Fruit fly (Drosophila melanogaster): Measurements from ENCODE around the gene Vha13.
A peak's percentile ranks its signal among the peaks of the same experiment; 100 is the strongest.

Gene Vha13

dm6 chr3R:19644901-19645204, 667 bp upstream of the Vha13 start, which contains the start of gene Nup58 (continued):
- TF ChIP-seq Poxn (GFP tag; IDR thresholded peaks at IDR 0.05) (no peak), CG9609 (GFP tag; optimal IDR thresholded peaks at IDR 0.05) (no peak), CG9932 (GFP tag; IDR thresholded peaks at IDR 0.05) (peak; percentile 71), NK7.1 (GFP tag; optimal IDR thresholded peaks at IDR 0.05) (no peak), ci (GFP tag; IDR thresholded peaks at IDR 0.05) (no peak), CG11696 (GFP tag; IDR thresholded peaks at IDR 0.05) (no peak), sna (GFP tag; IDR thresholded peaks at IDR 0.05; ENCODE audit: partially characterized antibody) (0 out of 2 replicates have a peak, but pooled peaks have one; percentile 69), Hsf (GFP tag; optimal IDR thresholded peaks at IDR 0.05) (no peak), CG17186 (GFP tag; optimal IDR thresholded peaks at IDR 0.05) (no peak), ro (GFP tag; IDR thresholded peaks at IDR 0.05) (no peak), CG9215 (GFP tag; IDR thresholded peaks at IDR 0.05) (no peak), pzg (GFP tag; optimal IDR thresholded peaks at IDR 0.05) (peak; percentile 32), CG14860 (GFP tag; IDR thresholded peaks at IDR 0.05; ENCODE audit: partially characterized antibody) (peak; percentile 66), H15 (GFP tag; IDR thresholded peaks at IDR 0.05) (no peak; the same call in 2 of the 3 replicates), CG6175 (GFP tag; IDR thresholded peaks at IDR 0.05) (no peak), dati (GFP tag; IDR thresholded peaks at IDR 0.05) (no peak), CG12219 (GFP tag; optimal IDR thresholded peaks at IDR 0.05) (no peak), CG16813 (GFP tag; IDR thresholded peaks at IDR 0.05; ENCODE audit: partially characterized antibody) (peak; percentile 76), Mrtf (GFP tag; IDR thresholded peaks at IDR 0.05) (no peak), trem (tag; optimal IDR thresholded peaks at IDR 0.05) (no peak), ato (GFP tag; IDR thresholded peaks at IDR 0.05; ENCODE audit: partially characterized antibody) (peak; percentile 76), Scr (GFP tag; IDR thresholded peaks at IDR 0.05; ENCODE audit: partially characterized antibody) (peak; percentile 89), knrl (GFP tag; IDR thresholded peaks at IDR 0.05; ENCODE audit: partially characterized antibody) (peak; percentile 74; the same call in 2 of the 3 replicates), Dp (GFP tag; optimal IDR thresholded peaks at IDR 0.05) (peak; percentile 18), CG13775 (GFP tag; optimal IDR thresholded peaks at IDR 0.05) (no peak), slbo (GFP tag; IDR thresholded peaks at IDR 0.05) (peak; percentile 58; the same call in 1 of the 2 replicates), crp (GFP tag; optimal IDR thresholded peaks at IDR 0.05) (no peak), CG2199 (GFP tag; IDR thresholded peaks at IDR 0.05) (no peak), zen2 (GFP tag; IDR thresholded peaks at IDR 0.05; ENCODE audit: partially characterized antibody) (peak; percentile 76), danr (GFP tag; IDR thresholded peaks at IDR 0.05) (no peak), CG7839 (tag; optimal IDR thresholded peaks at IDR 0.05) (no peak), Doc2 (GFP tag; IDR thresholded peaks at IDR 0.05) (no peak), CG4360 (GFP tag; IDR thresholded peaks at IDR 0.05) (no peak), vvl (GFP tag; IDR thresholded peaks at IDR 0.05) (peak; percentile 48; the same call in 1 of the 2 replicates), toy (GFP tag; IDR thresholded peaks at IDR 0.05) (no peak), lilli (GFP tag; optimal IDR thresholded peaks at IDR 0.05) (no peak), CG13624 (GFP tag; optimal IDR thresholded peaks at IDR 0.05) (no peak), CTCF (GFP tag; optimal IDR thresholded peaks at IDR 0.05) (no peak), hb (GFP tag; IDR thresholded peaks at IDR 0.05; ENCODE audit: partially characterized antibody) (peak; percentile 15; the same call in 1 of the 3 replicates), wek (GFP tag; optimal IDR thresholded peaks at IDR 0.05) (no peak), Drgx (GFP tag; IDR thresholded peaks at IDR 0.05) (no peak), gcm (GFP tag; optimal IDR thresholded peaks at IDR 0.05) (no peak), tna (GFP tag; IDR thresholded peaks at IDR 0.05; ENCODE audit: partially characterized antibody) (peak; percentile 50), CG1603 (tag; optimal IDR thresholded peaks at IDR 0.05) (peak; percentile 58), Neu2 (GFP tag; optimal IDR thresholded peaks at IDR 0.05; ENCODE audit: borderline replicate concordance) (no peak), CG10321 (GFP tag; IDR thresholded peaks at IDR 0.05) (no peak), sim (GFP tag; IDR thresholded peaks at IDR 0.05) (no peak), CG14667 (GFP tag; IDR thresholded peaks at IDR 0.05) (no peak), CG14441 (GFP tag; IDR thresholded peaks at IDR 0.05) (0 out of 2 replicates have a peak, but pooled peaks have one; percentile 25), fd102C (GFP tag; optimal IDR thresholded peaks at IDR 0.05) (no peak), E2f2 (GFP tag; IDR thresholded peaks at IDR 0.05) (peak; percentile 30; the same call in 1 of the 2 replicates), caup (GFP tag; optimal IDR thresholded peaks at IDR 0.05; ENCODE audit: severe bottlenecking) (no peak)
